Fruit fly (Drosophila melanogaster): ENCODE measurements around the gene CG43694.

Gene CG43694

DNA sequence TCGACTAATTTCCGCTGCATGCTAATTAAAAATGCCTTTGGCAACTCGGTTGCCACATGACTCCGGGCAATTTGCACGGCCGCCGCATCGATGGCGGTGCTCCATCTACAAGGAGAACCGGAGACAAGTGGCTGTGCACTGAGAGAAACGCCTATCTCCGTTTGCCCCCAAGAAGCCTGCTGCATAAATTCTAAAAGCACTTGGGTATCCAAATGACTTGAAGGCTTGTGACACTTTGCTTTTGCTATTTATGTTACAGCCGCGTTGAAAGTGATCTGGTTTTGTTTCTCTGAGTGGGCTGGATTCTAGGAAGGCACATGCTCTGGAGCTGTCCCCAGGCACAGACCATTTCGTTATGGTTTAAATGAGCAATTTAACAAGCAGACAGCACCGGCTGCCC, 33.6 kb downstream of the CG43694 start:
- TF ChIP-seq Ets96B (tag; optimal IDR thresholded peaks at IDR 0.05) (peak; percentile 12), net (GFP tag; optimal IDR thresholded peaks at IDR 0.05) (peak; percentile 1), Hr38 (GFP tag; optimal IDR thresholded peaks at IDR 0.05) (no peak), Eip78C (GFP tag) (peak; percentile 80), CG8119 (GFP tag; IDR thresholded peaks at IDR 0.05) (0 out of 3 replicates have a peak, but pooled peaks have one; percentile 41), Eip75B (GFP tag; optimal IDR thresholded peaks at IDR 0.05) (peak; percentile 23), CG9139 (GFP tag; optimal IDR thresholded peaks at IDR 0.05) (no peak), pdm3 (GFP tag; optimal IDR thresholded peaks at IDR 0.05) (peak; percentile 19), acj6 (GFP tag; optimal IDR thresholded peaks at IDR 0.05) (peak; percentile 41), salr (GFP tag; optimal IDR thresholded peaks at IDR 0.05) (peak in 1 of 2 experiments; percentile 52), CG6163 (GFP tag; IDR thresholded peaks at IDR 0.05) (peak; percentile 75), CG3919 (GFP tag; optimal IDR thresholded peaks at IDR 0.05) (peak; percentile 62), Sox14 (GFP tag; optimal IDR thresholded peaks at IDR 0.05) (peak; percentile 32), lz (GFP tag; optimal IDR thresholded peaks at IDR 0.05) (no peak), CG32006 (GFP tag; optimal IDR thresholded peaks at IDR 0.05) (peak; percentile 60), CG3032 (tag; optimal IDR thresholded peaks at IDR 0.05) (peak; percentile 10), topi (GFP tag; optimal IDR thresholded peaks at IDR 0.05) (no peak), CG4318 (GFP tag; optimal IDR thresholded peaks at IDR 0.05) (peak; percentile 20), eg (GFP tag; IDR thresholded peaks at IDR 0.05) (peak; percentile 70; the same call in 2 of the 3 replicates), CG11294 (GFP tag; IDR thresholded peaks at IDR 0.05) (0 out of 2 replicates have a peak, but pooled peaks have one; percentile 23), CG1621 (tag; optimal IDR thresholded peaks at IDR 0.05) (peak; percentile 9), CG10669 (GFP tag; optimal IDR thresholded peaks at IDR 0.05) (peak; percentile 18), CG6276 (GFP tag; optimal IDR thresholded peaks at IDR 0.05) (no peak), CG15336 (GFP tag; IDR thresholded peaks at IDR 0.05) (peak; percentile 39; the same call in 1 of the 2 replicates), CG6792 (GFP tag; optimal IDR thresholded peaks at IDR 0.05) (no peak), Lpt (GFP tag; optimal IDR thresholded peaks at IDR 0.05) (peak; percentile 39), CG8319 (GFP tag; optimal IDR thresholded peaks at IDR 0.05) (no peak), achi (GFP tag; optimal IDR thresholded peaks at IDR 0.05) (peak; percentile 14), CG10631 (GFP tag; optimal IDR thresholded peaks at IDR 0.05) (peak; percentile 56), OdsH (GFP tag; optimal IDR thresholded peaks at IDR 0.05) (peak; percentile 18), dac (GFP tag; optimal IDR thresholded peaks at IDR 0.05) (peak; percentile 46), Hr39 (GFP tag; optimal IDR thresholded peaks at IDR 0.05) (no peak)

DNA sequence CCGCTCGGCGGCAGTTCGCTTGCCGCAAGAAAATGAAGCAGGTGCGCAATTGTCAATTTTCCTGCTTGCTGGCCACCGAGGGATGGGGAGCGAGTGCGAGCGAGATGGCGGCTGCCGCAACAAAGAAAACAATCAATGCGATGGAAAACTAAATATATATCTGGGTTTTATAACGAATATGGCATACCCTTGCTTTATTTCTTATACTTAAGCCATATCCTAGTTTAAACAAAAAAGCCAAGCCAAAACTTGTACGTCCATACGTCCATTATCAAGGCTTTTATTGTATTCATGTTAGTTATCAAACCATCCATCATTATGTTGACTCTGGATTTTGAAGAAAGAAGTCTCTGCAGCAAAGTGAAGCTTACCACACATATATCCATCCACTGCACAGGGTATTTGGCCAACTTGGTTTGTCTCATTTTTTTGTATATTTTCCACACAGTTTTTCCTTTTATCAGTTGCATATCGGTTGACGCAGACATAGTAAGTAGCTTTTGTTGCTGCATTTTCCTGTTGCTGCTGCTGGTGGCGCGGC, 35.0 kb downstream of the CG43694 start:
- TF ChIP-seq CG3032 (tag; optimal IDR thresholded peaks at IDR 0.05): no peak
- TF ChIP-seq CG34406 (GFP tag; optimal IDR thresholded peaks at IDR 0.05): no peak
- no peak for TF ChIP-seq Blimp-1 (GFP tag; optimal IDR thresholded peaks at IDR 0.05)
- TF ChIP-seq svp (GFP tag): no peak
- TF ChIP-seq Hr4 (GFP tag; optimal IDR thresholded peaks at IDR 0.05): peak; percentile 67
- TF ChIP-seq esn (GFP tag; optimal IDR thresholded peaks at IDR 0.05): no peak
- TF ChIP-seq CG4318 (GFP tag; optimal IDR thresholded peaks at IDR 0.05): peak; percentile 43
- TF ChIP-seq CG16779 (tag; optimal IDR thresholded peaks at IDR 0.05): no peak
- TF ChIP-seq CG10669 (GFP tag; optimal IDR thresholded peaks at IDR 0.05): no peak
- TF ChIP-seq CG11902 (GFP tag; optimal IDR thresholded peaks at IDR 0.05): no peak
- TF ChIP-seq CG32006 (GFP tag; optimal IDR thresholded peaks at IDR 0.05): peak; percentile 75
- no peak for TF ChIP-seq Lpt (GFP tag; optimal IDR thresholded peaks at IDR 0.05)
- no peak for TF ChIP-seq Eip93F (GFP tag; optimal IDR thresholded peaks at IDR 0.05)
- no peak for TF ChIP-seq CG10631 (GFP tag; optimal IDR thresholded peaks at IDR 0.05)
- TF ChIP-seq CG6792 (GFP tag; optimal IDR thresholded peaks at IDR 0.05): no peak
- TF ChIP-seq Ets21C (GFP tag; optimal IDR thresholded peaks at IDR 0.05): no peak
- TF ChIP-seq OdsH (GFP tag; optimal IDR thresholded peaks at IDR 0.05): no peak
- TF ChIP-seq Sox15 (GFP tag; optimal IDR thresholded peaks at IDR 0.05): no peak
- no peak for TF ChIP-seq achi (GFP tag; optimal IDR thresholded peaks at IDR 0.05)
- TF ChIP-seq spab (GFP tag; optimal IDR thresholded peaks at IDR 0.05): no peak
- TF ChIP-seq vri (GFP tag; optimal IDR thresholded peaks at IDR 0.05): no peak
- peak; percentile 53 for TF ChIP-seq Eip78C (GFP tag)
- TF ChIP-seq cyc (GFP tag; optimal IDR thresholded peaks at IDR 0.05): no peak
- TF ChIP-seq fd85E (GFP tag; optimal IDR thresholded peaks at IDR 0.05): no peak
- no peak for TF ChIP-seq CG8319 (GFP tag; optimal IDR thresholded peaks at IDR 0.05)
- TF ChIP-seq CG3919 (GFP tag; optimal IDR thresholded peaks at IDR 0.05): no peak
- TF ChIP-seq pdm3 (GFP tag; optimal IDR thresholded peaks at IDR 0.05): no peak
- TF ChIP-seq eg (GFP tag; IDR thresholded peaks at IDR 0.05): peak; percentile 36; the same call in 1 of the 3 replicates
- TF ChIP-seq lz (GFP tag; optimal IDR thresholded peaks at IDR 0.05): no peak
- no peak for TF ChIP-seq Eip75B (GFP tag; optimal IDR thresholded peaks at IDR 0.05)
- TF ChIP-seq CG1621 (tag; optimal IDR thresholded peaks at IDR 0.05): no peak
- no peak for TF ChIP-seq CG31627 (GFP tag; optimal IDR thresholded peaks at IDR 0.05)
- no peak for TF ChIP-seq CG6163 (GFP tag; IDR thresholded peaks at IDR 0.05)
- TF ChIP-seq CG9139 (GFP tag; optimal IDR thresholded peaks at IDR 0.05): no peak
- no peak for TF ChIP-seq CG7368 (GFP tag; optimal IDR thresholded peaks at IDR 0.05)
- no peak for TF ChIP-seq net (GFP tag; optimal IDR thresholded peaks at IDR 0.05)
- no peak for TF ChIP-seq Sox14 (GFP tag; optimal IDR thresholded peaks at IDR 0.05)

Data from whole organism, prepupa.